Fruit fly (Drosophila melanogaster) whole organism, embryonic: ENCODE data around the gene Polr2D.

ENCODE experiments used
- Abd-B ChIP-seq: fragments of 200-800 bp; sonication (Bioruptor generic); optimal IDR thresholded peaks from 2 replicates; lab custom pipeline; 2018; ENCODE audit warnings: missing biosample characterization, mild to moderate bottlenecking, missing genetic modification characterization, moderate library complexity
- Adf1 ChIP-seq: fragments of 200-800 bp; sonication (Bioruptor generic); IDR thresholded peaks from 2 replicates; pipeline ENCODE4 v1.3.6; 2022; ENCODE audit warnings: missing biosample characterization, missing genetic modification characterization
- B-H2 ChIP-seq: fragments of 200-800 bp; sonication (Bioruptor generic); optimal IDR thresholded peaks from 2 replicates; lab custom pipeline; 2018; ENCODE audit warnings: missing biosample characterization, mild to moderate bottlenecking, missing genetic modification characterization
- Bteb2 ChIP-seq: fragments of 200-800 bp; sonication (Bioruptor generic); optimal IDR thresholded peaks from 2 replicates; lab custom pipeline; 2016; ENCODE audit warnings: missing biosample characterization, missing genetic modification characterization
- CG10267 ChIP-seq: fragments of 200-800 bp; sonication (Bioruptor generic); optimal IDR thresholded peaks from 2 replicates; lab custom pipeline; 2018; ENCODE audit warnings: missing biosample characterization, mild to moderate bottlenecking, missing genetic modification characterization, moderate library complexity
- CG10431 ChIP-seq: fragments of 200-800 bp; sonication (Bioruptor generic); optimal IDR thresholded peaks from 3 replicates; lab custom pipeline; 2018; ENCODE audit warnings: missing biosample characterization, mild to moderate bottlenecking, missing genetic modification characterization
- CG1529 ChIP-seq: fragments of 200-800 bp; sonication (Bioruptor generic); optimal IDR thresholded peaks from 3 replicates; lab custom pipeline; 2018; ENCODE audit warnings: missing biosample characterization, missing genetic modification characterization
- CG2678 ChIP-seq: fragments of 200-800 bp; sonication (Bioruptor generic); optimal IDR thresholded peaks from 3 replicates; lab custom pipeline; 2019; ENCODE audit warnings: missing biosample characterization, mild to moderate bottlenecking, missing genetic modification characterization, moderate library complexity
- CG31224 ChIP-seq: fragments of 200-800 bp; sonication (Bioruptor generic); IDR thresholded peaks from 2 replicates; pipeline ENCODE4 v1.3.6; 2022; ENCODE audit warnings: missing biosample characterization, missing genetic modification characterization
- CG32532 ChIP-seq: fragments of 200-800 bp; sonication (Bioruptor generic); IDR thresholded peaks from 2 replicates; pipeline ENCODE4 v1.3.6; 2022; ENCODE audit warnings: missing biosample characterization, missing genetic modification characterization
- CG32772 ChIP-seq: fragments of 200-800 bp; sonication (Bioruptor generic); IDR thresholded peaks from 2 replicates; pipeline ENCODE4 v1.3.6; 2022; ENCODE audit warnings: missing biosample characterization, missing genetic modification characterization
- CG34224 ChIP-seq: fragments of 200-800 bp; sonication (Bioruptor generic); IDR thresholded peaks from 3 replicates; pipeline ENCODE4 v1.3.6; 2022; ENCODE audit warnings: missing biosample characterization, missing genetic modification characterization; ENCODE audit not compliant: partially characterized antibody
- CG5180 ChIP-seq: fragments of 200-800 bp; sonication (Bioruptor generic); optimal IDR thresholded peaks from 3 replicates; lab custom pipeline; 2017; ENCODE audit warnings: missing biosample characterization, missing genetic modification characterization, mild to moderate bottlenecking, moderate library complexity, missing genetic modification reagents
- CG7372 ChIP-seq: fragments of 200-800 bp; sonication (Bioruptor generic); IDR thresholded peaks from 2 replicates; pipeline ENCODE4 v1.3.6; 2022; ENCODE audit warnings: missing biosample characterization, missing genetic modification characterization
- CTCF ChIP-seq: fragments of 200-800 bp; sonication (Bioruptor generic); optimal IDR thresholded peaks from 2 replicates; lab custom pipeline; 2017; ENCODE audit warnings: missing biosample characterization, mild to moderate bottlenecking, missing genetic modification characterization, moderate library complexity
- Deaf1 ChIP-seq: fragments of 200-800 bp; optimal IDR thresholded peaks from 3 replicates; lab custom pipeline; 2019; ENCODE audit warnings: missing biosample characterization, mild to moderate bottlenecking, missing genetic modification characterization, moderate library complexity
- Dip3 ChIP-seq: fragments of 200-800 bp; sonication (Bioruptor generic); optimal IDR thresholded peaks from 3 replicates; lab custom pipeline; 2016; ENCODE audit warnings: missing biosample characterization, missing genetic modification characterization
- Dll ChIP-seq: fragments of 200-800 bp; sonication (Bioruptor generic); IDR thresholded peaks from 4 replicates; pipeline ENCODE4 v1.3.6; 2022; ENCODE audit warnings: missing biosample characterization, missing genetic modification characterization; ENCODE audit not compliant: partially characterized antibody
- E2f1 ChIP-seq: fragments of 200-800 bp; sonication (Bioruptor generic); IDR thresholded peaks from 2 replicates; pipeline ENCODE4 v1.3.6; 2022; ENCODE audit warnings: missing biosample characterization, missing genetic modification characterization
- HLHmδ ChIP-seq: fragments of 200-800 bp; sonication (Bioruptor generic); optimal IDR thresholded peaks from 2 replicates; lab custom pipeline; 2018; ENCODE audit warnings: missing biosample characterization, mild to moderate bottlenecking, missing genetic modification characterization, moderate library complexity
- Hmr ChIP-seq: fragments of 200-800 bp; sonication (Bioruptor generic); optimal IDR thresholded peaks from 3 replicates; lab custom pipeline; 2017; ENCODE audit warnings: mild to moderate bottlenecking, missing biosample characterization, missing genetic modification reagents, missing genetic modification characterization
- NFAT ChIP-seq: fragments of 200-800 bp; sonication (Bioruptor generic); IDR thresholded peaks from 2 replicates; pipeline ENCODE4 v1.3.6; 2022; ENCODE audit warnings: missing biosample characterization, missing genetic modification characterization
- Nf-YC ChIP-seq: fragments of 200-800 bp; optimal IDR thresholded peaks from 3 replicates; lab custom pipeline; 2019; ENCODE audit warnings: missing biosample characterization, mild to moderate bottlenecking, missing genetic modification characterization, moderate library complexity
- Oaz ChIP-seq: fragments of 200-800 bp; sonication (Bioruptor generic); IDR thresholded peaks from 2 replicates; pipeline ENCODE4 v1.3.6; 2022; ENCODE audit warnings: missing biosample characterization, missing genetic modification characterization
- Pdp1 ChIP-seq, 2 experiments: fragments of 200-800 bp; sonication (Bioruptor generic); optimal IDR thresholded peaks; 3 replicates each; lab custom pipeline; 2016; ENCODE audit warnings: missing biosample characterization in 2 of 2, missing genetic modification characterization in 2 of 2, mild to moderate bottlenecking in 1 of 2, moderate library complexity in 1 of 2
- Scr ChIP-seq: fragments of 200-800 bp; sonication (Bioruptor generic); IDR thresholded peaks from 2 replicates; pipeline ENCODE4 v1.3.6; 2022; ENCODE audit warnings: missing biosample characterization, missing genetic modification characterization; ENCODE audit not compliant: partially characterized antibody
- az2 ChIP-seq: fragments of 200-800 bp; sonication (Bioruptor generic); optimal IDR thresholded peaks from 3 replicates; lab custom pipeline; 2016; ENCODE audit warnings: missing biosample characterization, missing genetic modification characterization
- chm ChIP-seq: fragments of 200-800 bp; sonication (Bioruptor generic); IDR thresholded peaks from 2 replicates; pipeline ENCODE4 v1.3.6; 2022; ENCODE audit warnings: missing biosample characterization, missing genetic modification characterization
- chn ChIP-seq: fragments of 200-800 bp; sonication (Bioruptor generic); optimal IDR thresholded peaks from 2 replicates; lab custom pipeline; 2016; ENCODE audit warnings: missing biosample characterization, missing genetic modification characterization
- ci ChIP-seq: fragments of 200-800 bp; sonication (Bioruptor generic); IDR thresholded peaks from 3 replicates; pipeline ENCODE4 v1.3.6; 2022; ENCODE audit warnings: missing biosample characterization, missing genetic modification characterization
- corto ChIP-seq: fragments of 200-800 bp; sonication (Bioruptor generic); optimal IDR thresholded peaks from 2 replicates; lab custom pipeline; 2016; ENCODE audit warnings: missing biosample characterization, mild to moderate bottlenecking, missing genetic modification characterization, moderate library complexity
- da ChIP-seq: fragments of 200-800 bp; sonication (Bioruptor generic); optimal IDR thresholded peaks from 2 replicates; lab custom pipeline; 2016; ENCODE audit warnings: missing biosample characterization, missing genetic modification characterization
- danr ChIP-seq: fragments of 200-800 bp; sonication (Bioruptor generic); IDR thresholded peaks from 2 replicates; pipeline ENCODE4 v1.3.6; 2022; ENCODE audit warnings: missing biosample characterization, missing genetic modification characterization
- esg ChIP-seq: fragments of 200-800 bp; sonication (Bioruptor generic); conservative IDR thresholded peaks from 2 replicates; pipeline ENCODE4 v1.3.6; 2022; ENCODE audit warnings: missing biosample characterization, missing genetic modification characterization
- ewg ChIP-seq: fragments of 200-800 bp; sonication (Bioruptor generic); optimal IDR thresholded peaks from 3 replicates; lab custom pipeline; 2017; ENCODE audit warnings: mild to moderate bottlenecking, missing biosample characterization, missing genetic modification reagents, missing genetic modification characterization
- exex ChIP-seq: fragments of 200-800 bp; sonication (Bioruptor generic); optimal IDR thresholded peaks from 4 replicates; lab custom pipeline; 2018; ENCODE audit warnings: missing biosample characterization, mild to moderate bottlenecking, missing genetic modification characterization, moderate library complexity
- fu2 ChIP-seq: fragments of 200-800 bp; sonication (Bioruptor generic); optimal IDR thresholded peaks from 2 replicates; lab custom pipeline; 2016; ENCODE audit warnings: missing biosample characterization, missing genetic modification characterization
- gcm ChIP-seq: fragments of 200-800 bp; sonication (Bioruptor generic); optimal IDR thresholded peaks from 2 replicates; lab custom pipeline; 2019; ENCODE audit warnings: missing biosample characterization, mild to moderate bottlenecking, missing genetic modification characterization, moderate library complexity
- grau ChIP-seq: fragments of 200-800 bp; optimal IDR thresholded peaks from 3 replicates; lab custom pipeline; 2019; ENCODE audit warnings: missing biosample characterization, mild to moderate bottlenecking, missing genetic modification characterization, moderate library complexity
- insv ChIP-seq, 2 experiments: fragments of 200-800 bp; sonication (Bioruptor generic); optimal IDR thresholded peaks; 3 replicates each; lab custom pipeline; 2016 to 2018; ENCODE audit warnings: missing biosample characterization in 2 of 2, missing genetic modification characterization in 2 of 2
- ken ChIP-seq: fragments of 200-800 bp; sonication (Bioruptor generic); IDR thresholded peaks from 3 replicates; pipeline ENCODE4 v1.3.6; 2022; ENCODE audit warnings: missing biosample characterization, missing genetic modification characterization
- lov ChIP-seq, 2 experiments: fragments of 200-800 bp in 1 of 2; fragments of >200 bp in 1 of 2; sonication (Bioruptor generic) in 1 of 2; IDR thresholded peaks in 1 of 2; optimal IDR thresholded peaks in 1 of 2; 2 replicates in 1 of 2; 3 replicates in 1 of 2; pipeline versions ENCODE4 v1.3.6 to Lab custom; 2017 to 2022; ENCODE audit warnings: missing biosample characterization in 1 of 2, missing genetic modification characterization in 1 of 2
- nerfin-1 ChIP-seq: fragments of 200-800 bp; sonication (Bioruptor generic); optimal IDR thresholded peaks from 3 replicates; lab custom pipeline; 2019; ENCODE audit warnings: missing biosample characterization, mild to moderate bottlenecking, missing genetic modification characterization, moderate library complexity
- otp ChIP-seq: fragments of 200-800 bp; sonication (Bioruptor generic); IDR thresholded peaks from 3 replicates; pipeline ENCODE4, ENCODE4 v1.3.6; 2022; ENCODE audit warnings: missing biosample characterization, missing genetic modification characterization
- repo ChIP-seq: fragments of 200-800 bp; sonication (Bioruptor generic); optimal IDR thresholded peaks from 2 replicates; lab custom pipeline; 2016; ENCODE audit warnings: missing biosample characterization, missing genetic modification characterization
- run ChIP-seq: fragments of 200-800 bp; sonication (Bioruptor generic); optimal IDR thresholded peaks from 3 replicates; lab custom pipeline; 2018; ENCODE audit warnings: missing biosample characterization, mild to moderate bottlenecking, missing genetic modification characterization
- so ChIP-seq: fragments of 200-800 bp; sonication (Bioruptor generic); IDR thresholded peaks from 3 replicates; pipeline ENCODE4 v1.3.6; 2022; ENCODE audit warnings: missing biosample characterization, missing genetic modification characterization
- tll ChIP-seq, 2 experiments: fragments of 200-800 bp in 1 of 2; fragments of >200 bp in 1 of 2; sonication (Bioruptor generic) in 1 of 2; optimal IDR thresholded peaks; 2 replicates each; lab custom pipeline; 2017 to 2019; ENCODE audit warnings: missing biosample characterization in 2 of 2, missing genetic modification characterization in 2 of 2, mild to moderate bottlenecking in 1 of 2, moderate library complexity in 1 of 2

Gene Polr2D

DNA sequence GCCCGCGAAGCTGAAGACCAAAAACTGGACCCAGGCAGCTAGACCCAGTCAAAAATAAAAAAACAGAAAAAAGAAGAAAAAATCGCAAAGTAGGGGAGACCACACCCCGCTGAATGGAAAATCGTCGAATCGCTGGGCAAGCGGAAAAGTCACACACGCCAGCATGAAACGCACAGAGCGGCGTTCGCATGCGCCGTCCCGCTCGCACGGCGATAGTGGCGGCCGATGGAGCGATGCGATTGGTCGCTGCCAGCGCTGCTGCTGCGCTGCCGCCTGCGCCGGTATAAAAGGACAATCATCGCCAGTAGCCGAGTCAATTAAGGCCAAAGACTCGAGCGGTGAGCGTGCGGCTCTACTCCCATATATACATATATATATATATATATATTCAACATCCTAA is 19.4 kb downstream of the Polr2D start, which contains the start of gene repo (continued):
- TF ChIP-seq gcm (GFP tag; lab: Kevin White, UChicago): peak; percentile 93
- TF ChIP-seq run (tag; lab: Kevin White, UChicago): no peak
- TF ChIP-seq Nf-YC: peak; percentile 98
- TF ChIP-seq Abd-B: no peak
- no peak for TF ChIP-seq CG2678 (tag; lab: Kevin White, UChicago)
- TF ChIP-seq repo (GFP tag; lab: Kevin White, UChicago): peak; percentile 19
- TF ChIP-seq esg (GFP tag; lab: Robert Waterston, UW): no peak
- peak; percentile 36; the same call in 1 of the 2 replicates for TF ChIP-seq CG32772 (GFP tag; lab: Robert Waterston, UW)
- peak; percentile 6 for TF ChIP-seq Deaf1 (tag; lab: Kevin White, UChicago)
- 0 out of 3 replicates have a peak, but pooled peaks have one; percentile 25 for TF ChIP-seq otp (GFP tag; lab: Robert Waterston, UW)
- peak; percentile 89 for TF ChIP-seq Adf1 (GFP tag; lab: Robert Waterston, UW)
- TF ChIP-seq chm (GFP tag; lab: Robert Waterston, UW): peak; percentile 25; the same call in 1 of the 2 replicates
- TF ChIP-seq ewg (GFP tag; lab: Kevin White, UChicago): peak; percentile 18
- no peak for TF ChIP-seq lov (optimal IDR thresholded peaks at IDR 0.05; lab: Kevin White, UChicago)
- no peak for TF ChIP-seq lov (GFP tag; IDR thresholded peaks at IDR 0.05; lab: Robert Waterston, UW)
- TF ChIP-seq nerfin-1 (tag; lab: Kevin White, UChicago): peak; percentile 43
- peak; percentile 31; the same call in 1 of the 2 replicates for TF ChIP-seq CG32532 (GFP tag; lab: Robert Waterston, UW)
- 0 out of 3 replicates have a peak, but pooled peaks have one; percentile 22 for TF ChIP-seq ci (GFP tag; lab: Robert Waterston, UW)
- 0 out of 2 replicates have a peak, but pooled peaks have one; percentile 23 for TF ChIP-seq Scr
- TF ChIP-seq, all 482 proteins: peak for 28

dm6 chr3R:18234699-18235257 is 20.5 kb downstream of the Polr2D start:
- TF ChIP-seq Deaf1 (tag; lab: Kevin White, UChicago) (no peak), Pdp1 (GFP tag; optimal IDR thresholded peaks at IDR 0.05; lab: Kevin White, UChicago) (no peak), E2f1 (GFP tag; lab: Robert Waterston, UW) (no peak), tll (GFP tag; optimal IDR thresholded peaks at IDR 0.05; lab: Kevin White, UChicago) (peak in 1 of 2 experiments; percentile 29), Dll (GFP tag; lab: Robert Waterston, UW) (no peak), grau (tag; lab: Kevin White, UChicago) (no peak), B-H2 (no peak), CG1529 (GFP tag; lab: Kevin White, UChicago) (no peak), Dip3 (GFP tag; lab: Kevin White, UChicago) (no peak), da (GFP tag; lab: Kevin White, UChicago) (no peak), ken (GFP tag; lab: Robert Waterston, UW) (no peak), corto (no peak), exex (tag; lab: Kevin White, UChicago) (no peak), CG10431 (GFP tag; lab: Kevin White, UChicago) (no peak), HLHmδ (GFP tag; lab: Kevin White, UChicago) (peak; percentile 11), az2 (GFP tag; lab: Kevin White, UChicago) (no peak), so (GFP tag; lab: Robert Waterston, UW) (no peak), danr (GFP tag; lab: Robert Waterston, UW) (no peak), Bteb2 (no peak), Hmr (GFP tag; lab: Kevin White, UChicago) (no peak), nerfin-1 (tag; lab: Kevin White, UChicago) (peak; percentile 97), Adf1 (GFP tag; lab: Robert Waterston, UW) (no peak), CG7372 (GFP tag; lab: Robert Waterston, UW) (no peak), CG5180 (GFP tag; lab: Kevin White, UChicago) (peak; percentile 86), NFAT (GFP tag; lab: Robert Waterston, UW) (no peak), CG34224 (GFP tag; lab: Robert Waterston, UW) (no peak), CG10267 (no peak), insv (GFP tag; optimal IDR thresholded peaks at IDR 0.05; lab: Kevin White, UChicago) (peak in 1 of 2 experiments; percentile 84), fu2 (GFP tag; lab: Kevin White, UChicago) (no peak), chn (GFP tag; lab: Kevin White, UChicago) (no peak), Oaz (no peak), CTCF (no peak), CG31224 (no peak), gcm (GFP tag; lab: Kevin White, UChicago) (peak; percentile 72)
